Fruit fly (Drosophila melanogaster): ENCODE results near the gene vkg.

DNA sequence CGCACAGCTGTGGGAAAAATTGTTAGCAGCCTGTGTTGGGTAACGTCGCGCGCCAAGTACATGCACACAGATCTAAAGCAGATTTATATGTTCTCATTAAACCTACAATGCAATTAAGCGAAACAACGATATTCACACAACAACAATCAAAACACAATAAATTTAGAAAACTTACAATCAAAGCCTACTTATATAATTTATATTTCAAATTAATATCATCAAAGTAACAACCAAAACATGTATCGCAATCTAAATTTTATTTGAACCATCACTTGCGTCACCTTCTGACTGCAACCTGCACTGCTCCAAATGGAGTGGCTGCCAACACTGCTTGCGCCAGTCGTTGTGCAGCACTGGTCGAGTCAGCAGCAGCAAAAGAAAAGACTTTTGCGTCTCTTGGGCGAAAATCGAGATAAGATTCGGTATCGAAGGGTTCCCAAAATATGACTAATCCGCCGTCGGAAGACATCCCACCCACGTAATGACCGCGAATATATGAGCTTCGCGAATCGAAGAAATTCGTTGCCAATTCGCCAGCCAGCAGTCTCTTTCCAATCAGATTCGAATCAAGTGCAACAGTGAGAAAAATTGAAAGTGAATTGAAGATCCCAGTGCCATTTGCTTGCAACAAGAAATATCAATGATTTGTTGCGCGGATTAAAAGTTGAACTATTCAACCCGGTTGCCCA lies 46.6 kb downstream of the vkg start, which contains the start of the genes CG8892 and CG34126:
- TF ChIP-seq CTCF (optimal IDR thresholded peaks at IDR 0.05) (no peak), CG8478 (optimal IDR thresholded peaks at IDR 0.05) (no peak)

Measured in S2 (cell line).